Worm (Caenorhabditis elegans) whole organism, L4 larva: ENCODE measurements around the gene mlt-11.

Source experiments
- D1046.2 ChIP-seq: fragments of 200-800 bp; sonication (Bioruptor generic); IDR thresholded peaks from 2 replicates; pipeline ENCODE4 v1.3.6; 2022; ENCODE audit warnings: missing genetic modification characterization, missing compliant biosample characterization
- ZK546.5 ChIP-seq, 2 experiments: sonication (generic microtip); optimal IDR thresholded peaks; 2 replicates each; lab custom pipeline; 2017; ENCODE audit warnings: missing biosample characterization in 2 of 2, missing genetic modification characterization in 2 of 2
- daf-8 ChIP-seq: fragments of 200-800 bp; sonication (Bioruptor generic); IDR thresholded peaks from 2 replicates; pipeline ENCODE4 v1.3.6; 2022; ENCODE audit warnings: missing genetic modification characterization, missing compliant biosample characterization
- dpl-1 ChIP-seq: fragments of 150-350 bp; optimal IDR thresholded peaks from 2 replicates; lab custom pipeline; 2014; ENCODE audit warnings: missing biosample characterization, missing genetic modification reagents, missing genetic modification characterization
- egl-27 ChIP-seq: sonication (generic microtip); optimal IDR thresholded peaks from 3 replicates; lab custom pipeline; 2017; ENCODE audit warnings: missing biosample characterization, missing genetic modification reagents, missing genetic modification characterization

DNA sequence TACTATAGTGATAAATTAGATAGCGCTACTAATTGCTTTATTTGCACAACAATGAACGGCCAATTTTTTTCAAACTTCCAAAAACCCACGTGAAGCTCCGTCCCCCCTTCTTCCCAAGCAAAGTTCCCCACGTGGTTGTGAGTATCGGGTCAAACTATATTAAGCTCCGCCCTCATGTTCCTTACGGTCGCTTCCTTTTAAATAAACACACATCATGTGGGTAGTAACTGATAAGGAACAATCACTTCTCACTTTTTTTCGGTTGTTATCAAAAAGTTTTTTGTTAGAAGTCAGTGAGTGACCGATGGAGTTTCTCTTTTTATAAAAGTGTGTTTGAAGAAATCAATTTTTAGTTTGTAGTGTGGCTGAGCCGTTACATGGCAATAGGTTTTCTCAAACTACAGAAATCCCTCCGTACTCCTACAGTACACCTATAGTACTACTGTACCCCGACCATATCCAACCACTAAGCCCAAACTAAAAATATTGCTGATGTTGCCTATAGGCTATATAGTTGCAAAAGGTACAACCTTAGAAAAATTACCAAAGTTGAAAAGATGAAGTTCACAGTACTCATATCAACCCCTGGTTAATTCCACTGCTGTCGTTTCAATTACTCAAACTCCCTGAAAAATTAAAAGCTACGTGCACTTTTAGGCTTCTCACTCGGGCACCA, 45.5 kb downstream of the mlt-11 start:
- TF ChIP-seq dpl-1 (GFP tag; lab: Kevin White, UChicago) (peak; percentile 11), daf-8 (GFP tag; lab: Robert Waterston, UW) (no peak), egl-27 (no peak), ZK546.5 (tag; optimal IDR thresholded peaks at IDR 0.05; lab: Kevin White, UChicago) (no peak), D1046.2 (no peak)
